Fruit fly (Drosophila melanogaster): ENCODE measurements around the gene CG6972.
A peak's percentile ranks its signal among the peaks of the same experiment; 100 is the strongest.

DNA sequence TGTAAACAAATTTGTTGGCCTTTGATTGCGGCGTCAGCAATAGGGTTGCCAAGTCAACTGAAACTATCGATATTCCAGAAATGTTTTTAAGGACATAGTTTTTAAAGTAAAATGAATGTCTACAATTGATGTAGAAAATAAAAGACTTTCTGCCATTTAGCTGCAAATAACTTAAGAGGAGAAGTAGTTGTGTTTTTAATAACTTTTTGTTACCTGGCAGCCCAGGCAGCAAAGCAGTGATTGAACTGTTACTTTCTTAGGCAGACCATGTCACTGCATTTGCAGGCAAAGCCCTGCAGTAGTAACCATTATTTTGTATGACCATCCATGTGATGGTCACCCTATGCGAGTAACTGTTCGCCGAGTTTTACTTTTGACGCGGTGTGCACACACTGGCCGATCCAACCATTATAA, 48.7 kb downstream of the CG6972 start, which contains the start of the genes rumi, CG7029 and Usp12-46:
- TF ChIP-seq Smox (GFP tag; optimal IDR thresholded peaks at IDR 0.05) (no peak), Sox15 (GFP tag; optimal IDR thresholded peaks at IDR 0.05) (peak; percentile 87), CG4318 (GFP tag; optimal IDR thresholded peaks at IDR 0.05) (no peak), Lpt (GFP tag; optimal IDR thresholded peaks at IDR 0.05) (peak; percentile 68), eg (GFP tag; IDR thresholded peaks at IDR 0.05) (peak; percentile 87), CG6163 (GFP tag; IDR thresholded peaks at IDR 0.05) (peak; percentile 91), lz (GFP tag; optimal IDR thresholded peaks at IDR 0.05) (peak; percentile 88), acj6 (GFP tag; optimal IDR thresholded peaks at IDR 0.05) (no peak)

All from whole organism, prepupa.